In the genomic region with DNA sequence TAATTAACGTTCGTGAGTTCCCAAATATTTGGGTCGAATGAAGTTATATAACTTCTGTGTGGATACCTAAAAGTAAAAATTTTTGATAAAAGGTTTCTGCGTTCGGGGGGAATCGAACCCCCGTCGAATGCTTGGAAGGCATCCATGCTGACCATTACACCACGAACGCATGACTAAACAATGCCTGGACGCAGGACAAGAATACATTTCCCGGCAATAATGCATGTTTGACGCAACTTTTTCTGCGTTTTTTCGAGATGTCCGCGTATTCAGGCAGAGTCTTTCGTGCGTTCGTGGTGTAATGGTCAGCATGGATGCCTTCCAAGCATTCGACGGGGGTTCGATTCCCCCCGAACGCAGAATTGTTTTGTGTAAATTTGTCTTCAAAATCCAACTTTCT, we compare ENCODE assay signal across 4 worm cellular contexts.
TF ChIP-seq lines count a peak whose summit lies in the region.

No protein-coding gene starts in this region.

TF ChIP-seq in whole organism, L2 larva, 48 proteins besides CTCF, POLR2A, EP300 and RAD21 (continues in another document):
- TF ChIP-seq gmeb-1 (tag; optimal IDR thresholded peaks at IDR 0.05; lab: Kevin White, UChicago): peak; percentile 59
- TF ChIP-seq nhr-21 (tag; optimal IDR thresholded peaks at IDR 0.05; lab: Kevin White, UChicago): peak; percentile 66
- no peak for TF ChIP-seq nhr-25 (tag; optimal IDR thresholded peaks at IDR 0.05; lab: Kevin White, UChicago)
- TF ChIP-seq lsy-2 (tag; optimal IDR thresholded peaks at IDR 0.05; lab: Kevin White, UChicago): peak in 1 of 2 experiments; percentile 61
- no peak for TF ChIP-seq ztf-11 (tag; optimal IDR thresholded peaks at IDR 0.05; lab: Kevin White, UChicago)
- peak; percentile 32 for TF ChIP-seq lin-11 (tag; optimal IDR thresholded peaks at IDR 0.05; lab: Kevin White, UChicago)
- no peak for TF ChIP-seq nhr-12 (tag; optimal IDR thresholded peaks at IDR 0.05; lab: Kevin White, UChicago)
- peak; percentile 48 for TF ChIP-seq Y55F3AM.14 (GFP tag; optimal IDR thresholded peaks at IDR 0.05; lab: Kevin White, UChicago)
- peak; percentile 75 for TF ChIP-seq sma-9 (GFP tag; optimal IDR thresholded peaks at IDR 0.05; lab: Kevin White, UChicago)
- TF ChIP-seq sma-9 (tag; optimal IDR thresholded peaks at IDR 0.05; lab: Kevin White, UChicago): no peak
- no peak for TF ChIP-seq ztf-4 (tag; optimal IDR thresholded peaks at IDR 0.05; lab: Kevin White, UChicago)
- peak; percentile 15 for TF ChIP-seq nhr-77 (tag; optimal IDR thresholded peaks at IDR 0.05; lab: Kevin White, UChicago)
- peak; percentile 65 for TF ChIP-seq unc-55 (GFP tag; optimal IDR thresholded peaks at IDR 0.05; lab: Kevin White, UChicago)
- TF ChIP-seq fos-1 (tag; optimal IDR thresholded peaks at IDR 0.05; lab: Kevin White, UChicago): peak; percentile 48
- TF ChIP-seq sem-4 (tag; optimal IDR thresholded peaks at IDR 0.05; lab: Kevin White, UChicago): peak; percentile 26
- peak; percentile 25 for TF ChIP-seq lin-13 (GFP tag; optimal IDR thresholded peaks at IDR 0.05; lab: Kevin White, UChicago)
- peak; percentile 17 for TF ChIP-seq crh-2 (tag; optimal IDR thresholded peaks at IDR 0.05; lab: Kevin White, UChicago)
- peak; percentile 66 for TF ChIP-seq sma-3 (GFP tag; optimal IDR thresholded peaks at IDR 0.05; lab: Kevin White, UChicago)
- peak; percentile 46 for TF ChIP-seq egl-27 (tag; optimal IDR thresholded peaks at IDR 0.05; lab: Kevin White, UChicago)
- TF ChIP-seq ceh-82 (tag; optimal IDR thresholded peaks at IDR 0.05; lab: Kevin White, UChicago): no peak
- peak; percentile 39 for TF ChIP-seq F13H6.1 (tag; optimal IDR thresholded peaks at IDR 0.05; lab: Kevin White, UChicago)
- TF ChIP-seq snpc-4 (tag; optimal IDR thresholded peaks at IDR 0.05; lab: Kevin White, UChicago): no peak

TF ChIP-seq in whole organism, L4 larva, 104 proteins besides CTCF, POLR2A, EP300 and RAD21 (continues in another document):
- TF ChIP-seq fkh-10 (GFP tag; optimal IDR thresholded peaks at IDR 0.05; lab: Kevin White, UChicago): no peak
- peak; percentile 59 for TF ChIP-seq nhr-11 (tag; optimal IDR thresholded peaks at IDR 0.05; lab: Kevin White, UChicago)
- TF ChIP-seq nhr-102 (tag; optimal IDR thresholded peaks at IDR 0.05; lab: Kevin White, UChicago): peak; percentile 86
- TF ChIP-seq pha-4 (GFP tag; IDR thresholded peaks at IDR 0.05; lab: Robert Waterston, UW): peak; percentile 90
- no peak for TF ChIP-seq pha-4 (tag; optimal IDR thresholded peaks at IDR 0.05; lab: Kevin White, UChicago)
- peak; percentile 68 for TF ChIP-seq gei-8 (GFP tag; optimal IDR thresholded peaks at IDR 0.05; lab: Kevin White, UChicago)
- peak; percentile 98 for TF ChIP-seq egl-43 (GFP tag; IDR thresholded peaks at IDR 0.05; lab: Robert Waterston, UW)
- TF ChIP-seq lsy-2 (tag; optimal IDR thresholded peaks at IDR 0.05; lab: Kevin White, UChicago): peak in 1 of 2 experiments; percentile 59
- TF ChIP-seq aly-2 (tag; optimal IDR thresholded peaks at IDR 0.05; lab: Kevin White, UChicago): no peak
- no peak for TF ChIP-seq fos-1 (tag; optimal IDR thresholded peaks at IDR 0.05; lab: Kevin White, UChicago)
- TF ChIP-seq lin-39 (tag; optimal IDR thresholded peaks at IDR 0.05; lab: Kevin White, UChicago): no peak
- no peak for TF ChIP-seq daf-12 (tag; optimal IDR thresholded peaks at IDR 0.05; lab: Kevin White, UChicago)
- TF ChIP-seq jun-1 (tag; optimal IDR thresholded peaks at IDR 0.05; lab: Kevin White, UChicago): no peak
- peak; percentile 78 for TF ChIP-seq lin-29 (GFP tag; IDR thresholded peaks at IDR 0.05; lab: Robert Waterston, UW)
- TF ChIP-seq cey-2 (tag; optimal IDR thresholded peaks at IDR 0.05; lab: Kevin White, UChicago; ENCODE audit: borderline replicate concordance, insufficient read depth): no peak
- peak; percentile 79 for TF ChIP-seq hlh-30 (tag; optimal IDR thresholded peaks at IDR 0.05; lab: Kevin White, UChicago; ENCODE audit: insufficient read depth)
- TF ChIP-seq ztf-11 (tag; optimal IDR thresholded peaks at IDR 0.05; lab: Kevin White, UChicago): no peak
- TF ChIP-seq F49E8.2 (tag; optimal IDR thresholded peaks at IDR 0.05; lab: Kevin White, UChicago; ENCODE audit: borderline replicate concordance): peak; percentile 75
- peak; percentile 72 for TF ChIP-seq rbr-2 (tag; optimal IDR thresholded peaks at IDR 0.05; lab: Kevin White, UChicago)
- TF ChIP-seq ces-1 (GFP tag; optimal IDR thresholded peaks at IDR 0.05; lab: Kevin White, UChicago): no peak
- TF ChIP-seq nhr-77 (tag; optimal IDR thresholded peaks at IDR 0.05; lab: Kevin White, UChicago): peak; percentile 54
- no peak for TF ChIP-seq pqm-1 (tag; optimal IDR thresholded peaks at IDR 0.05; lab: Kevin White, UChicago)

TF ChIP-seq in whole organism, late embryonic, 69 proteins besides CTCF, POLR2A, EP300 and RAD21:
- TF ChIP-seq gmeb-2 (tag; optimal IDR thresholded peaks at IDR 0.05; lab: Kevin White, UChicago): peak; percentile 14
- peak; percentile 20 for TF ChIP-seq ceh-6 (GFP tag; optimal IDR thresholded peaks at IDR 0.05; lab: Kevin White, UChicago)
- TF ChIP-seq elt-2 (tag; optimal IDR thresholded peaks at IDR 0.05; lab: Kevin White, UChicago): peak; percentile 17
- no peak for TF ChIP-seq ceh-34 (tag; optimal IDR thresholded peaks at IDR 0.05; lab: Kevin White, UChicago)

TF ChIP-seq in whole organism, mixed stage, embryonic, 35 proteins besides CTCF, POLR2A, EP300 and RAD21:
- TF ChIP-seq cnd-1 (tag; optimal IDR thresholded peaks at IDR 0.05; lab: Kevin White, UChicago): peak; percentile 2
- TF ChIP-seq elt-3 (tag; optimal IDR thresholded peaks at IDR 0.05; lab: Kevin White, UChicago): no peak
- peak; percentile 6 for TF ChIP-seq sptf-1 (tag; optimal IDR thresholded peaks at IDR 0.05; lab: Kevin White, UChicago)
- no peak for TF ChIP-seq elt-1 (tag; optimal IDR thresholded peaks at IDR 0.05; lab: Kevin White, UChicago; ENCODE audit: borderline replicate concordance, insufficient read depth)
TF ChIP-seq in whole organism, mixed stage, embryonic: peak in this region for 2.
